Worm (Caenorhabditis elegans): ENCODE results near the gene Y57G11C.52.
"Not testable (repeated sequence)": the region's sequence is repeated elsewhere in the genome, so short reads cannot be mapped to it uniquely, and the experiment has no call there.

Gene Y57G11C.52

ce11 chrIV:14838095-14838494 is 15.7 kb upstream of the Y57G11C.52 start (continued):
- TF ChIP-seq fkh-8 (tag; optimal IDR thresholded peaks at IDR 0.05) (peak; percentile 49), fos-1 (tag; optimal IDR thresholded peaks at IDR 0.05) (peak; percentile 64), swsn-7 (tag; optimal IDR thresholded peaks at IDR 0.05) (peak; percentile 92), unc-130 (tag; optimal IDR thresholded peaks at IDR 0.05) (no peak), zag-1 (tag; optimal IDR thresholded peaks at IDR 0.05) (peak; percentile 49), lin-14 (GFP tag; optimal IDR thresholded peaks at IDR 0.05) (peak; percentile 92), nhr-76 (tag; optimal IDR thresholded peaks at IDR 0.05) (peak; percentile 59), fkh-4 (tag; optimal IDR thresholded peaks at IDR 0.05; ENCODE audit: borderline replicate concordance) (peak; percentile 58), skn-1 (tag; optimal IDR thresholded peaks at IDR 0.05) (peak; percentile 43), ceh-63 (GFP tag; optimal IDR thresholded peaks at IDR 0.05) (no peak), C34B4.2 (tag; optimal IDR thresholded peaks at IDR 0.05) (no peak), alr-1 (tag; optimal IDR thresholded peaks at IDR 0.05; ENCODE audit: borderline replicate concordance) (no peak), unc-86 (tag; optimal IDR thresholded peaks at IDR 0.05) (peak; percentile 58), mep-1 (tag; optimal IDR thresholded peaks at IDR 0.05) (peak; percentile 85), hlh-17 (GFP tag; optimal IDR thresholded peaks at IDR 0.05; ENCODE audit: borderline replicate concordance) (no peak), irx-1 (tag; optimal IDR thresholded peaks at IDR 0.05) (peak; percentile 84), egl-13 (tag; optimal IDR thresholded peaks at IDR 0.05) (no peak), nhr-237 (tag; optimal IDR thresholded peaks at IDR 0.05) (no peak), jun-1 (tag; optimal IDR thresholded peaks at IDR 0.05) (peak; percentile 67), dpl-1 (GFP tag; optimal IDR thresholded peaks at IDR 0.05) (peak; percentile 60 to 61 (median 60)), F16B12.6 (tag; optimal IDR thresholded peaks at IDR 0.05) (no peak), sox-4 (tag; optimal IDR thresholded peaks at IDR 0.05) (no peak), unc-98 (GFP tag; IDR thresholded peaks at IDR 0.05) (no peak), snpc-4 (tag; optimal IDR thresholded peaks at IDR 0.05) (peak; percentile 55), ceh-8 (GFP tag; optimal IDR thresholded peaks at IDR 0.05) (no peak), pax-3 (tag; optimal IDR thresholded peaks at IDR 0.05) (no peak), hlh-4 (tag; optimal IDR thresholded peaks at IDR 0.05) (peak; percentile 1), dsc-1 (tag; optimal IDR thresholded peaks at IDR 0.05) (peak; percentile 93), nhr-85 (tag) (peak; percentile 97), C04F5.9 (tag; optimal IDR thresholded peaks at IDR 0.05) (peak; percentile 40), ceh-88 (GFP tag; IDR thresholded peaks at IDR 0.05) (peak; percentile 60), hpl-2 (GFP tag; optimal IDR thresholded peaks at IDR 0.05) (peak; percentile 51), mab-9 (GFP tag; IDR thresholded peaks at IDR 0.05) (peak; percentile 78), lir-3 (tag; optimal IDR thresholded peaks at IDR 0.05; ENCODE audit: poor library complexity) (peak; percentile 64), aly-2 (tag; optimal IDR thresholded peaks at IDR 0.05) (peak; percentile 81), nhr-11 (tag; optimal IDR thresholded peaks at IDR 0.05) (no peak), nhr-47 (tag; optimal IDR thresholded peaks at IDR 0.05) (peak; percentile 93), ztf-4 (tag; optimal IDR thresholded peaks at IDR 0.05) (peak; percentile 70), fkh-10 (GFP tag; optimal IDR thresholded peaks at IDR 0.05) (no peak)

ce11 chrIV:14843062-14843461 is 10.7 kb upstream of the Y57G11C.52 start, which contains the start of gene Y57G11C.20:
Y57G11C.20 (plus strand) TSS chrIV:14843362.
- not testable (repeated sequence) for TF ChIP-seq tbx-2, unc-86, C34B4.2 (tag; optimal IDR thresholded peaks at IDR 0.05)

ce11 chrIV:14861691-14862090 is 7.9 kb downstream of the Y57G11C.52 start, which contains the start of gene Y57G11C.23:
Y57G11C.23 (minus strand) TSS chrIV:14861791.
- TF ChIP-seq pax-3 (tag; optimal IDR thresholded peaks at IDR 0.05) (no peak), ets-5 (GFP tag; IDR thresholded peaks at IDR 0.05) (no peak), zag-1 (tag; optimal IDR thresholded peaks at IDR 0.05) (no peak), nhr-84 (tag; optimal IDR thresholded peaks at IDR 0.05) (no peak), fos-1 (tag; optimal IDR thresholded peaks at IDR 0.05) (no peak), zip-4 (GFP tag; optimal IDR thresholded peaks at IDR 0.05) (no peak)
